Worm (Caenorhabditis elegans) whole organism, late embryonic: ENCODE results near the gene piit-1.

Source experiments
- F13H6.1 ChIP-seq: sonication (generic microtip); optimal IDR thresholded peaks from 2 replicates; lab custom pipeline; 2016; ENCODE audit warnings: missing genetic modification characterization, missing compliant biosample characterization
- dve-1 ChIP-seq: sonication (generic microtip); optimal IDR thresholded peaks from 2 replicates; lab custom pipeline; 2017; ENCODE audit warnings: antibody characterized with exemption, mild to moderate bottlenecking, missing genetic modification characterization, missing compliant biosample characterization
- hlh-13 ChIP-seq: fragments of 200-800 bp; sonication (Bioruptor generic); optimal IDR thresholded peaks from 2 replicates; lab custom pipeline; 2018; ENCODE audit warnings: mild to moderate bottlenecking, missing genetic modification characterization, missing compliant biosample characterization
- hlh-15 ChIP-seq: sonication (generic microtip); optimal IDR thresholded peaks from 2 replicates; lab custom pipeline; 2016; ENCODE audit warnings: missing genetic modification characterization, missing compliant biosample characterization
- hlh-30 ChIP-seq: sonication (generic microtip); optimal IDR thresholded peaks from 2 replicates; lab custom pipeline; 2017; ENCODE audit warnings: antibody characterized with exemption, missing genetic modification characterization, missing compliant biosample characterization; ENCODE audit not compliant: insufficient read depth
- nhr-11 ChIP-seq: fragments of 150-350 bp; optimal IDR thresholded peaks from 2 replicates; lab custom pipeline; 2014; ENCODE audit warnings: missing biosample characterization, missing genetic modification characterization
- npax-4 ChIP-seq: sonication (generic microtip); optimal IDR thresholded peaks from 2 replicates; lab custom pipeline; 2016; ENCODE audit warnings: missing genetic modification characterization, missing compliant biosample characterization
- pha-4 ChIP-seq: fragments of 150-350 bp; optimal IDR thresholded peaks from 2 replicates; lab custom pipeline; 2018; ENCODE audit warnings: missing biosample characterization, missing genetic modification reagents, missing genetic modification characterization
- pqm-1 ChIP-seq: sonication (generic microtip); optimal IDR thresholded peaks from 2 replicates; lab custom pipeline; 2016; ENCODE audit warnings: missing genetic modification characterization, missing compliant biosample characterization
- sox-4 ChIP-seq: sonication (generic microtip); optimal IDR thresholded peaks from 2 replicates; lab custom pipeline; 2017; ENCODE audit warnings: mild to moderate bottlenecking, missing genetic modification characterization, inconsistent platforms, missing compliant biosample characterization
- tbx-7 ChIP-seq: sonication (generic microtip); optimal IDR thresholded peaks from 2 replicates; lab custom pipeline; 2016; ENCODE audit warnings: missing genotype, missing genetic modification characterization, missing compliant biosample characterization
- unc-42 ChIP-seq: sonication (generic microtip); optimal IDR thresholded peaks from 2 replicates; lab custom pipeline; 2016; ENCODE audit warnings: missing genotype, missing genetic modification characterization, missing compliant biosample characterization
- unc-86 ChIP-seq: sonication (generic microtip); optimal IDR thresholded peaks from 2 replicates; lab custom pipeline; 2016; ENCODE audit warnings: missing genetic modification characterization, missing compliant biosample characterization

DNA sequence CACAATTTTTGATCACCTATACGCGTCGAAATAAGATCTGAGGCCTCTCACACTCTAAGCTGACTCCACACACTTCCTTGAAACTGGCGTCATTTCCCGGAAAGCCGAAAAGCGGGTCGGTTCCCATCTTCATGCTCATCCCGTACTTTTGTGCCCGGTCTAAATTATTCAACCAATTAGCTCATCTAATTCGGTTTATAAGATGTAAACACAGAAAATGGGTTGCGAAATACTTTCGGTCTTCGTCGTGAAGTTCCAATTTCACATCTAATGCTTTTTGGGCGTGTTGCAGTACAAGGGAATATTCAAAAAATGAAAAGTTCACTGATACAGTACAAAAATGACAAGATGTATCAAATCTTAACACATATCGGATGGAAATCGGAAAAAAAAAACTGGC is 21.2 kb upstream of the piit-1 start:
- TF ChIP-seq nhr-11 (tag; lab: Kevin White, UChicago), result no peak
- no peak for TF ChIP-seq npax-4 (tag; lab: Kevin White, UChicago)
- no peak for TF ChIP-seq F13H6.1 (tag; lab: Kevin White, UChicago)
- no peak for TF ChIP-seq pqm-1 (tag; lab: Kevin White, UChicago)
- TF ChIP-seq tbx-7 (tag; lab: Kevin White, UChicago), result no peak
- TF ChIP-seq pha-4, result no peak
- TF ChIP-seq sox-4 (tag; lab: Kevin White, UChicago), result no peak
- TF ChIP-seq unc-42 (tag; lab: Kevin White, UChicago), result no peak
- TF ChIP-seq hlh-30 (tag; lab: Kevin White, UChicago), result no peak
- no peak for TF ChIP-seq hlh-15 (tag; lab: Kevin White, UChicago)
- no peak for TF ChIP-seq hlh-13 (GFP tag; lab: Kevin White, UChicago)
- TF ChIP-seq dve-1 (tag; lab: Kevin White, UChicago), result no peak
- no peak for TF ChIP-seq unc-86
